Worm (Caenorhabditis elegans) whole organism, L1 larva: Measurements from ENCODE around the gene clec-219.

Source experiments
- C16A3.4 ChIP-seq: fragments of 150-350 bp; optimal IDR thresholded peaks from 2 replicates; lab custom pipeline; 2014; ENCODE audit warnings: missing biosample characterization, missing genetic modification characterization
- C34B4.2 ChIP-seq: sonication (generic microtip); optimal IDR thresholded peaks from 2 replicates; lab custom pipeline; 2017; ENCODE audit warnings: mild to moderate bottlenecking, missing genetic modification characterization, missing compliant biosample characterization
- aha-1 ChIP-seq: fragments of 150-350 bp; optimal IDR thresholded peaks from 2 replicates; lab custom pipeline; 2014; ENCODE audit warnings: missing biosample characterization, missing genetic modification characterization
- alr-1 ChIP-seq: fragments of 200-800 bp; sonication (Bioruptor generic); optimal IDR thresholded peaks from 2 replicates; lab custom pipeline; 2018; ENCODE audit warnings: borderline replicate concordance, mild to moderate bottlenecking, missing genetic modification characterization, missing compliant biosample characterization
- aly-2 ChIP-seq: fragments of 150-350 bp; optimal IDR thresholded peaks from 2 replicates; lab custom pipeline; 2014; ENCODE audit warnings: missing biosample characterization, missing genetic modification characterization
- ama-1 ChIP-seq: fragments of 150-350 bp; optimal IDR thresholded peaks from 2 replicates; lab custom pipeline; 2014
- ceh-63 ChIP-seq: fragments of 200-800 bp; sonication (Bioruptor generic); optimal IDR thresholded peaks from 2 replicates; lab custom pipeline; 2018; ENCODE audit warnings: mild to moderate bottlenecking, missing genetic modification characterization, missing compliant biosample characterization
- ceh-8 ChIP-seq: fragments of 200-800 bp; sonication (Bioruptor generic); optimal IDR thresholded peaks from 2 replicates; lab custom pipeline; 2018; ENCODE audit warnings: mild to moderate bottlenecking, missing genetic modification characterization, moderate library complexity, missing compliant biosample characterization
- ces-1 ChIP-seq: fragments of 150-350 bp; optimal IDR thresholded peaks from 2 replicates; lab custom pipeline; 2014; ENCODE audit warnings: missing biosample characterization, missing genetic modification reagents, missing genetic modification characterization
- dpl-1 ChIP-seq, 3 experiments: fragments of 150-350 bp in 2 of 3; sonication (generic microtip) in 1 of 3; optimal IDR thresholded peaks; 2 replicates each; lab custom pipeline; 2014 to 2017; ENCODE audit warnings: missing biosample characterization in 3 of 3, missing genetic modification characterization in 3 of 3, missing genetic modification reagents in 3 of 3
- efl-3 ChIP-seq: fragments of 200-800 bp; sonication (Bioruptor generic); optimal IDR thresholded peaks from 2 replicates; lab custom pipeline; 2018; ENCODE audit warnings: mild to moderate bottlenecking, missing genetic modification characterization, missing compliant biosample characterization
- elt-2 ChIP-seq: sonication (generic microtip); optimal IDR thresholded peaks from 2 replicates; lab custom pipeline; 2016; ENCODE audit warnings: missing genetic modification characterization, mild to moderate bottlenecking, inconsistent platforms, missing compliant biosample characterization, missing genetic modification reagents
- ets-5 ChIP-seq: fragments of 200-800 bp; sonication (Bioruptor generic); IDR thresholded peaks from 2 replicates; pipeline ENCODE4 v1.3.6; 2022; ENCODE audit warnings: missing genetic modification characterization, missing compliant biosample characterization
- fos-1 ChIP-seq: fragments of 150-350 bp; optimal IDR thresholded peaks from 2 replicates; lab custom pipeline; 2014; ENCODE audit warnings: missing biosample characterization, missing genetic modification characterization
- hlh-17 ChIP-seq: fragments of 200-800 bp; sonication (Bioruptor generic); optimal IDR thresholded peaks from 2 replicates; lab custom pipeline; 2018; ENCODE audit warnings: missing genetic modification characterization, mild to moderate bottlenecking, missing compliant biosample characterization, moderate library complexity, borderline replicate concordance
- hlh-4 ChIP-seq: sonication (generic microtip); optimal IDR thresholded peaks from 2 replicates; lab custom pipeline; 2016; ENCODE audit warnings: mild to moderate bottlenecking, missing genetic modification characterization, missing compliant biosample characterization
- isw-1 ChIP-seq: fragments of 200-800 bp; sonication (Bioruptor generic); IDR thresholded peaks from 2 replicates; pipeline ENCODE4 v1.3.6; 2022; ENCODE audit warnings: missing genetic modification characterization, missing compliant biosample characterization
- jun-1 ChIP-seq: fragments of 150-350 bp; optimal IDR thresholded peaks from 2 replicates; lab custom pipeline; 2014; ENCODE audit warnings: missing biosample characterization, missing genetic modification reagents, missing genetic modification characterization
- lin-13 ChIP-seq: fragments of 150-350 bp; optimal IDR thresholded peaks from 2 replicates; lab custom pipeline; 2014; ENCODE audit warnings: missing biosample characterization, missing genetic modification reagents, missing genetic modification characterization
- lin-15B ChIP-seq: fragments of 150-350 bp; sonication (generic microtip); optimal IDR thresholded peaks from 3 replicates; lab custom pipeline; 2014; ENCODE audit warnings: missing biosample characterization, missing genetic modification characterization
- lin-39 ChIP-seq: fragments of 150-350 bp; optimal IDR thresholded peaks from 2 replicates; lab custom pipeline; 2014; ENCODE audit warnings: missing biosample characterization, missing genetic modification reagents, missing genetic modification characterization
- lir-3 ChIP-seq: sonication (generic microtip); optimal IDR thresholded peaks from 2 replicates; lab custom pipeline; 2016; ENCODE audit warnings: mild to moderate bottlenecking, missing genetic modification characterization, moderate library complexity, missing compliant biosample characterization; ENCODE audit not compliant: poor library complexity
- lsy-2 ChIP-seq, 2 experiments: fragments of 150-350 bp; optimal IDR thresholded peaks; 2 replicates each; lab custom pipeline; 2014; ENCODE audit warnings: missing biosample characterization in 2 of 2, missing genetic modification characterization in 2 of 2
- mab-9 ChIP-seq: fragments of 200-800 bp; sonication (Bioruptor generic); IDR thresholded peaks from 2 replicates; pipeline ENCODE4 v1.3.6; 2022; ENCODE audit warnings: missing genetic modification reagents, missing genetic modification characterization, missing compliant biosample characterization
- nhr-12 ChIP-seq: sonication (generic microtip); optimal IDR thresholded peaks from 2 replicates; lab custom pipeline; 2017; ENCODE audit warnings: missing biosample characterization, missing genetic modification characterization
- nhr-20 ChIP-seq: sonication (generic microtip); optimal IDR thresholded peaks from 2 replicates; lab custom pipeline; 2016; ENCODE audit warnings: mild to moderate bottlenecking, missing genetic modification characterization, missing compliant biosample characterization
- nhr-237 ChIP-seq: fragments of 150-350 bp; optimal IDR thresholded peaks from 2 replicates; lab custom pipeline; 2014; ENCODE audit warnings: missing biosample characterization, missing genetic modification characterization
- nhr-71 ChIP-seq: sonication (generic microtip); optimal IDR thresholded peaks from 2 replicates; lab custom pipeline; 2016; ENCODE audit warnings: mild to moderate bottlenecking, missing genetic modification characterization, moderate library complexity, missing compliant biosample characterization
- nhr-77 ChIP-seq: fragments of 150-350 bp; optimal IDR thresholded peaks from 2 replicates; lab custom pipeline; 2014; ENCODE audit warnings: missing biosample characterization, missing genetic modification characterization
- nhr-84 ChIP-seq: sonication (generic microtip); optimal IDR thresholded peaks from 2 replicates; lab custom pipeline; 2017; ENCODE audit warnings: missing biosample characterization, missing genetic modification characterization
- nhr-85 ChIP-seq: sonication (generic microtip); peaks from one replicate; lab custom pipeline; 2016; ENCODE audit warnings: missing genetic modification characterization, inconsistent platforms, missing compliant biosample characterization
- nhr-90 ChIP-seq: sonication (generic microtip); optimal IDR thresholded peaks from 2 replicates; lab custom pipeline; 2016; ENCODE audit warnings: mild to moderate bottlenecking, missing genetic modification characterization, missing compliant biosample characterization; ENCODE audit not compliant: poor library complexity
- pax-3 ChIP-seq: fragments of 200-800 bp; sonication (Bioruptor generic); optimal IDR thresholded peaks from 2 replicates; lab custom pipeline; 2018; ENCODE audit warnings: mild to moderate bottlenecking, missing genetic modification characterization, moderate library complexity, missing compliant biosample characterization
- sox-4 ChIP-seq: sonication (generic microtip); optimal IDR thresholded peaks from 2 replicates; lab custom pipeline; 2016; ENCODE audit warnings: missing genetic modification characterization, missing compliant biosample characterization
- sptf-1 ChIP-seq: fragments of 150-350 bp; optimal IDR thresholded peaks from 2 replicates; lab custom pipeline; 2014; ENCODE audit warnings: missing biosample characterization, missing genetic modification characterization
- sup-37 ChIP-seq: fragments of 200-800 bp; sonication (Bioruptor generic); optimal IDR thresholded peaks from 2 replicates; lab custom pipeline; 2018; ENCODE audit warnings: mild to moderate bottlenecking, missing genetic modification characterization, missing compliant biosample characterization
- tbx-2 ChIP-seq: sonication (generic microtip); optimal IDR thresholded peaks from 2 replicates; lab custom pipeline; 2016; ENCODE audit warnings: missing genetic modification characterization, missing compliant biosample characterization
- tlp-1 ChIP-seq: fragments of 150-350 bp; optimal IDR thresholded peaks from 2 replicates; lab custom pipeline; 2014; ENCODE audit warnings: missing biosample characterization, missing genetic modification characterization
- unc-86 ChIP-seq: sonication (generic microtip); optimal IDR thresholded peaks from 2 replicates; lab custom pipeline; 2016; ENCODE audit warnings: missing genetic modification characterization, missing compliant biosample characterization
- unc-98 ChIP-seq: fragments of 200-800 bp; sonication (Bioruptor generic); IDR thresholded peaks from 2 replicates; pipeline ENCODE4 v1.3.6; 2022; ENCODE audit warnings: missing genetic modification characterization, missing compliant biosample characterization
- vab-15 ChIP-seq: sonication (generic microtip); optimal IDR thresholded peaks from 2 replicates; lab custom pipeline; 2017; ENCODE audit warnings: missing genotype, mild to moderate bottlenecking, missing genetic modification characterization, missing compliant biosample characterization
- ztf-11 ChIP-seq, 2 experiments: sonication (generic microtip); optimal IDR thresholded peaks; 2 replicates each; lab custom pipeline; 2016 to 2017; ENCODE audit warnings: missing genetic modification characterization in 2 of 2, missing biosample characterization in 1 of 2, missing compliant biosample characterization in 1 of 2

The clec-219 gene

DNA sequence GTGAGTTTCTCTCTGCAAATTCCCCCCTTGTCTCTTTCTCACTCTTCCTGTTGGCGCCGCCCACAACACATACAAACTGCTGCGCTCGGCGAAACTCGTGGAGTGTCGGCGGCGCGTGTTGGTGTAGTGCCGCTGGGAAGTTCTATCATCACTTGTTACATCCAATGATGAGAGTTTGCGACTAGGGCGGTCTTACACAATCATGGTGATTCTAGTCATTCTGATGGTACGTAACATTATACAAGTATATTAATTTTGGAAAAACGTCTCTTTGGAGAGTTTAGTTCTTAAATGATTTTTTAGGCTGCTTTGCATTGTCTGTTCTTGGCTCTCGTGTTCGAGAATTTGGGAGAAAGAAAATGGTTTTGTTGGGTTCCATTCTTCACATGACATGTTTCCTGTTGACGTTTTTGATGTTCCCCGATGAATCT, 30.7 kb downstream of the clec-219 start (continued):
- peak; percentile 97 for TF ChIP-seq nhr-85 (tag; lab: Kevin White, UChicago)
- no peak for TF ChIP-seq nhr-84
- no peak for TF ChIP-seq ets-5 (GFP tag; lab: Robert Waterston, UW)
- TF ChIP-seq nhr-12 (tag; lab: Kevin White, UChicago): no peak
- TF ChIP-seq tlp-1 (tag; lab: Kevin White, UChicago): no peak
- TF ChIP-seq nhr-20 (tag; lab: Kevin White, UChicago): peak; percentile 95
- peak; percentile 42 for TF ChIP-seq isw-1 (GFP tag; lab: Robert Waterston, UW)
- peak; percentile 81 for TF ChIP-seq lin-39
- peak; percentile 89 for TF ChIP-seq elt-2 (tag; lab: Kevin White, UChicago)
- no peak for TF ChIP-seq aha-1
- peak; percentile 59 to 84 for TF ChIP-seq lsy-2 (tag; optimal IDR thresholded peaks at IDR 0.05; lab: Kevin White, UChicago)
- peak; percentile 39 for TF ChIP-seq C16A3.4 (tag; lab: Kevin White, UChicago)
- peak; percentile 8 for TF ChIP-seq nhr-237 (tag; lab: Kevin White, UChicago)
- no peak for TF ChIP-seq C34B4.2 (tag; lab: Kevin White, UChicago)
- TF ChIP-seq nhr-90: peak; percentile 96
- TF ChIP-seq vab-15 (tag; lab: Kevin White, UChicago): no peak
- TF ChIP-seq ceh-8 (GFP tag; lab: Kevin White, UChicago): peak; percentile 66
- TF ChIP-seq sox-4 (tag; lab: Kevin White, UChicago): peak; percentile 49
- TF ChIP-seq ztf-11 (tag; optimal IDR thresholded peaks at IDR 0.05; lab: Kevin White, UChicago): peak in 1 of 2 experiments; percentile 69
- no peak for TF ChIP-seq alr-1 (tag; lab: Kevin White, UChicago)
- TF ChIP-seq unc-86 (tag; lab: Kevin White, UChicago): peak; percentile 68
- no peak for TF ChIP-seq sptf-1 (tag; lab: Kevin White, UChicago)
- peak; percentile 68 for TF ChIP-seq efl-3 (GFP tag; lab: Kevin White, UChicago)
- no peak for TF ChIP-seq ces-1 (GFP tag; lab: Kevin White, UChicago)
- TF ChIP-seq ceh-63: no peak
- peak; percentile 50 for TF ChIP-seq lir-3
- no peak for TF ChIP-seq unc-98 (GFP tag; lab: Robert Waterston, UW)
- peak; percentile 74 for TF ChIP-seq pax-3 (tag; lab: Kevin White, UChicago)
- peak; percentile 49 for TF ChIP-seq aly-2 (tag; lab: Kevin White, UChicago)
- TF ChIP-seq dpl-1 (GFP tag; optimal IDR thresholded peaks at IDR 0.05; lab: Kevin White, UChicago): peak; percentile 37 to 64 (median 56)
- peak; percentile 95 for TF ChIP-seq nhr-71

DNA sequence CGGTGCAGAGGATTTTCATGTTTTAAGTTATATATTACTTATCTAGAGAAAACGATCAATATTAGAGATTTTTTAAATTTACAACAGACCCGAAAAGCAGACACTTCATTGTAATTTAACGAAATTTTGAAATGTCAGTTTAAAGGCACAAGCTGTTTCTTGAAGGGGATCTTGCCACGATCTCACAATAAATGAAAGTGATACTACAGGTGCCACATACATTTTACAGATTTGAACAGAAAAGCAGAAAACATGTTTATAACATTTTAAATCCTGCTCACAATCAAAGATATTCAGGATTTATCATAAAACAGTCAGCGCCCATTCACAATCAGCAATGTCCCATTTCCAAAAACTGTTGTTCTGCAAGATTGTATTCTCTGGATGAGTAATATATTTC, 31.7 kb downstream of the clec-219 start:
- no peak for TF ChIP-seq unc-98 (GFP tag; lab: Robert Waterston, UW)
- TF ChIP-seq hlh-17 (GFP tag; lab: Kevin White, UChicago): no peak
- no peak for TF ChIP-seq lsy-2 (tag; optimal IDR thresholded peaks at IDR 0.05; lab: Kevin White, UChicago)
- no peak for TF ChIP-seq lin-13
- no peak for TF ChIP-seq mab-9
- TF ChIP-seq hlh-4 (tag; lab: Kevin White, UChicago): no peak
- TF ChIP-seq lin-15B (tag; lab: Kevin White, UChicago): no peak
- no peak for TF ChIP-seq fos-1 (tag; lab: Kevin White, UChicago)
- no peak for TF ChIP-seq ceh-8 (GFP tag; lab: Kevin White, UChicago)
- no peak for TF ChIP-seq nhr-12 (tag; lab: Kevin White, UChicago)

DNA sequence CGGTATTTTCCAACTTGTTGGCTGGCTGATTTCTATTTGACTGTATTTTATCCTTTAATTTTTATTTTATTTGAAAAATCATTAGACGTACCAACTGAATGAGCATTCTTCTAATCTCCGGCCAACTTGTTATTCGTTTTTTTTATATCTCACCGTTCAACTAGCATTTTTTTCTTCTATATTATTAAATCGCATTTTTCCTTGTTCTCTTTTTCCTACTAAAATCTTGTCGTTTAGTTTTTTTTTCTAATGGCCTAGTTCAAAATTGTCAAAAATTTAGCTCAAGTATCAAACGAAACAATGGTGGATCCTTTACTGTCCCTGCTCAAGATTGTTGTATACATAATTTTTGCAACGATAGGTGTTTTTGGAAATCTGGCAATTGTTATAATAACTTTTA, 33.1 kb downstream of the clec-219 start, which contains the start of gene srsx-22:
Gene srsx-22, plus strand, starts transcription at position 301 of the 400 bp plus-strand sequence.
- no peak for TF ChIP-seq sox-4 (tag; lab: Kevin White, UChicago)
- no peak for TF ChIP-seq ama-1
- TF ChIP-seq sup-37 (GFP tag; lab: Kevin White, UChicago): no peak
- no peak for TF ChIP-seq hlh-4 (tag; lab: Kevin White, UChicago)
- TF ChIP-seq lin-13: no peak
- TF ChIP-seq alr-1 (tag; lab: Kevin White, UChicago): no peak
- TF ChIP-seq nhr-71: no peak
- no peak for TF ChIP-seq sptf-1 (tag; lab: Kevin White, UChicago)
- no peak for TF ChIP-seq tbx-2 (tag; lab: Kevin White, UChicago)
- no peak for TF ChIP-seq tlp-1 (tag; lab: Kevin White, UChicago)
- no peak for TF ChIP-seq pax-3 (tag; lab: Kevin White, UChicago)
- no peak for TF ChIP-seq nhr-77 (tag; lab: Kevin White, UChicago)
- no peak for TF ChIP-seq lin-39
- no peak for TF ChIP-seq ceh-63
- no peak for TF ChIP-seq jun-1 (tag; lab: Kevin White, UChicago)
